Worm (Caenorhabditis elegans): ENCODE results near the gene srx-116.

srx-116 gene

ce11 chrV:12663386-12663785 lies 7.3 kb upstream of the srx-116 start:
- no peak for TF ChIP-seq snpc-1.2 (GFP tag; IDR thresholded peaks at IDR 0.05)
- TF ChIP-seq dve-1 (tag; optimal IDR thresholded peaks at IDR 0.05; ENCODE audit: insufficient read depth) = no peak
- no peak for TF ChIP-seq ceh-44 (GFP tag; IDR thresholded peaks at IDR 0.05)
- no peak for TF ChIP-seq D1046.2 (GFP tag; IDR thresholded peaks at IDR 0.05)
- no peak for TF ChIP-seq madf-5 (GFP tag; IDR thresholded peaks at IDR 0.05)
- TF ChIP-seq nhr-28 (tag; optimal IDR thresholded peaks at IDR 0.05) = no peak
- TF ChIP-seq set-16 (GFP tag; IDR thresholded peaks at IDR 0.05) = no peak
- TF ChIP-seq spr-1 (tag; optimal IDR thresholded peaks at IDR 0.05) = no peak
- no peak for TF ChIP-seq lir-3 (tag; optimal IDR thresholded peaks at IDR 0.05)
- TF ChIP-seq hlh-30 (tag; optimal IDR thresholded peaks at IDR 0.05; ENCODE audit: insufficient read depth) = no peak
- no peak for TF ChIP-seq ces-1 (GFP tag; optimal IDR thresholded peaks at IDR 0.05)
- no peak for TF ChIP-seq skn-1 (tag; optimal IDR thresholded peaks at IDR 0.05)
- no peak for TF ChIP-seq ZK546.5 (tag; optimal IDR thresholded peaks at IDR 0.05)
- no peak for TF ChIP-seq ceh-82 (tag; optimal IDR thresholded peaks at IDR 0.05)

ce11 chrV:12667397-12667796 lies 3.3 kb upstream of the srx-116 start:
- TF ChIP-seq unc-130 (GFP tag; optimal IDR thresholded peaks at IDR 0.05) (no peak), unc-62 (GFP tag; optimal IDR thresholded peaks at IDR 0.05 in 1 of 2) (peak in 1 of 2 experiments; percentile 28), unc-62 (tag; optimal IDR thresholded peaks at IDR 0.05) (no peak), zip-2 (tag; optimal IDR thresholded peaks at IDR 0.05) (no peak), pha-4 (GFP tag; IDR thresholded peaks at IDR 0.05) (no peak), pha-4 (tag; optimal IDR thresholded peaks at IDR 0.05) (no peak), dmd-6 (GFP tag; IDR thresholded peaks at IDR 0.05) (no peak), arid-1 (GFP tag; conservative IDR thresholded peaks at IDR 0.05) (no peak), F26F4.8 (GFP tag; conservative IDR thresholded peaks at IDR 0.05) (no peak)

ce11 chrV:12667926-12668325 lies 2.8 kb upstream of the srx-116 start, which contains the start of gene W05B10.4:
Gene W05B10.4 (plus strand): TSS chrV:12668226.
- TF ChIP-seq lir-3 (tag; optimal IDR thresholded peaks at IDR 0.05) (no peak), F37D6.2 (tag; optimal IDR thresholded peaks at IDR 0.05) (no peak), daf-19 (GFP tag; conservative IDR thresholded peaks at IDR 0.05) (no peak), skn-1 (tag; optimal IDR thresholded peaks at IDR 0.05) (no peak), aly-2 (tag; optimal IDR thresholded peaks at IDR 0.05) (no peak), lsy-2 (tag; optimal IDR thresholded peaks at IDR 0.05) (no peak), hmg-1.1 (GFP tag; IDR thresholded peaks at IDR 0.05) (no peak), Y105C5A.15 (GFP tag; IDR thresholded peaks at IDR 0.05) (no peak), nhr-237 (tag; optimal IDR thresholded peaks at IDR 0.05) (no peak), madf-9 (GFP tag; conservative IDR thresholded peaks at IDR 0.05) (no peak)

- no peak for TF ChIP-seq lsy-2 (tag; optimal IDR thresholded peaks at IDR 0.05)
- no peak for TF ChIP-seq sdz-12 (GFP tag; optimal IDR thresholded peaks at IDR 0.05)
- TF ChIP-seq hmg-1.1 (GFP tag; IDR thresholded peaks at IDR 0.05) = no peak
- TF ChIP-seq nhr-111 (GFP tag; optimal IDR thresholded peaks at IDR 0.05) = no peak
- TF ChIP-seq R02D3.7 (tag; optimal IDR thresholded peaks at IDR 0.05) = no peak
- peak; percentile 48 for TF ChIP-seq fkh-10 (GFP tag; optimal IDR thresholded peaks at IDR 0.05)
- TF ChIP-seq tag-97 (GFP tag; IDR thresholded peaks at IDR 0.05) = no peak
Measured at ce11 chrV:12673745-12674144, 3.0 kb downstream of the srx-116 start.

ce11 chrV:12676299-12676698 lies 5.6 kb downstream of the srx-116 start:
- peak; percentile 88 for TF ChIP-seq fkh-10 (GFP tag; optimal IDR thresholded peaks at IDR 0.05)
- TF ChIP-seq saeg-2 (GFP tag; IDR thresholded peaks at IDR 0.05) = no peak
- no peak for TF ChIP-seq ceh-20 (GFP tag; IDR thresholded peaks at IDR 0.05)
- TF ChIP-seq ctbp-1 (GFP tag; IDR thresholded peaks at IDR 0.05) = no peak
- TF ChIP-seq ceh-44 (GFP tag; IDR thresholded peaks at IDR 0.05) = no peak
- TF ChIP-seq snpc-1.2 (GFP tag; IDR thresholded peaks at IDR 0.05) = no peak
- TF ChIP-seq nhr-28 (tag; optimal IDR thresholded peaks at IDR 0.05) = no peak

All from whole organism, L4 larva.